Worm (Caenorhabditis elegans): ENCODE results near the gene Y25C1A.2.

ce11 chrII:3113934-3114333 lies 1.5 kb downstream of the Y25C1A.2 start, which contains the start of gene clec-123:
- no peak for TF ChIP-seq hlh-6 (tag; optimal IDR thresholded peaks at IDR 0.05)
- no peak for TF ChIP-seq pha-4 (tag; optimal IDR thresholded peaks at IDR 0.05)
- TF ChIP-seq ceh-34 (tag; optimal IDR thresholded peaks at IDR 0.05) = no peak
- no peak for TF ChIP-seq nhr-11 (tag; optimal IDR thresholded peaks at IDR 0.05)
- no peak for TF ChIP-seq ttx-3 (tag; optimal IDR thresholded peaks at IDR 0.05)
- no peak for TF ChIP-seq dmd-4 (tag; optimal IDR thresholded peaks at IDR 0.05; ENCODE audit: borderline replicate concordance)
- TF ChIP-seq syd-9 (tag; optimal IDR thresholded peaks at IDR 0.05) = no peak
- TF ChIP-seq pat-9 (tag; optimal IDR thresholded peaks at IDR 0.05) = no peak
- TF ChIP-seq fkh-10 (GFP tag; optimal IDR thresholded peaks at IDR 0.05) = no peak
